Fruit fly (Drosophila melanogaster) whole organism, wandering third instar larva: ENCODE data around the gene CG6959.

Source experiments
- CrebA ChIP-seq: fragments of 200-800 bp; sonication (Bioruptor generic); optimal IDR thresholded peaks from 2 replicates; lab custom pipeline; 2016; ENCODE audit warnings: missing biosample characterization, mild to moderate bottlenecking, missing genetic modification characterization, borderline replicate concordance
- HLH106 ChIP-seq: fragments of 200-800 bp; optimal IDR thresholded peaks from 3 replicates; lab custom pipeline; 2019; ENCODE audit warnings: missing biosample characterization, mild to moderate bottlenecking, missing genetic modification characterization, moderate library complexity
- Mio ChIP-seq: sonication (Bioruptor generic); optimal IDR thresholded peaks from 2 replicates; lab custom pipeline; 2016; ENCODE audit warnings: missing biosample characterization, missing genetic modification characterization
- Myc ChIP-seq: fragments of >200 bp; optimal IDR thresholded peaks from 2 replicates; lab custom pipeline; 2017
- OdsH ChIP-seq: fragments of 200-800 bp; sonication (Bioruptor generic); optimal IDR thresholded peaks from 2 replicates; lab custom pipeline; 2016; ENCODE audit warnings: missing biosample characterization, mild to moderate bottlenecking, missing genetic modification characterization
- br ChIP-seq: fragments of 200-800 bp; sonication (Bioruptor generic); optimal IDR thresholded peaks from 2 replicates; lab custom pipeline; 2016; ENCODE audit warnings: missing biosample characterization, missing genetic modification characterization
- h ChIP-seq: fragments of 200-800 bp; sonication (Bioruptor generic); optimal IDR thresholded peaks from 3 replicates; lab custom pipeline; 2016; ENCODE audit warnings: missing biosample characterization, mild to moderate bottlenecking, missing genetic modification characterization
- lola ChIP-seq: fragments of >200 bp; optimal IDR thresholded peaks from 2 replicates; lab custom pipeline; 2017; ENCODE audit warnings: missing biosample characterization, missing genetic modification characterization
- psq ChIP-seq: fragments of 200-800 bp; sonication (Bioruptor generic); optimal IDR thresholded peaks from 3 replicates; lab custom pipeline; 2017; ENCODE audit warnings: missing biosample characterization, mild to moderate bottlenecking, missing genetic modification characterization, moderate library complexity
- rgr ChIP-seq: fragments of 200-800 bp; sonication (Bioruptor generic); optimal IDR thresholded peaks from 3 replicates; lab custom pipeline; 2016; ENCODE audit warnings: missing biosample characterization, mild to moderate bottlenecking, missing genetic modification characterization

dm6 chr3R:11888038-11888567, 18.8 kb upstream of the CG6959 start:
- TF ChIP-seq h (GFP tag; lab: Kevin White, UChicago) (peak; percentile 63), Mio (GFP tag; lab: Kevin White, UChicago) (no peak), CrebA (peak; percentile 61), br (GFP tag; lab: Kevin White, UChicago) (peak; percentile 34), HLH106 (tag; lab: Kevin White, UChicago) (peak; percentile 36), lola (GFP tag; lab: Kevin White, UChicago) (no peak), Myc (lab: Kevin White, UChicago) (no peak), rgr (GFP tag; lab: Kevin White, UChicago) (no peak), OdsH (GFP tag; lab: Kevin White, UChicago) (peak; percentile 23), psq (GFP tag; lab: Kevin White, UChicago) (no peak)
